Fruit fly (Drosophila melanogaster): Measurements from ENCODE around the gene CG1368.

CG1368 gene

DNA sequence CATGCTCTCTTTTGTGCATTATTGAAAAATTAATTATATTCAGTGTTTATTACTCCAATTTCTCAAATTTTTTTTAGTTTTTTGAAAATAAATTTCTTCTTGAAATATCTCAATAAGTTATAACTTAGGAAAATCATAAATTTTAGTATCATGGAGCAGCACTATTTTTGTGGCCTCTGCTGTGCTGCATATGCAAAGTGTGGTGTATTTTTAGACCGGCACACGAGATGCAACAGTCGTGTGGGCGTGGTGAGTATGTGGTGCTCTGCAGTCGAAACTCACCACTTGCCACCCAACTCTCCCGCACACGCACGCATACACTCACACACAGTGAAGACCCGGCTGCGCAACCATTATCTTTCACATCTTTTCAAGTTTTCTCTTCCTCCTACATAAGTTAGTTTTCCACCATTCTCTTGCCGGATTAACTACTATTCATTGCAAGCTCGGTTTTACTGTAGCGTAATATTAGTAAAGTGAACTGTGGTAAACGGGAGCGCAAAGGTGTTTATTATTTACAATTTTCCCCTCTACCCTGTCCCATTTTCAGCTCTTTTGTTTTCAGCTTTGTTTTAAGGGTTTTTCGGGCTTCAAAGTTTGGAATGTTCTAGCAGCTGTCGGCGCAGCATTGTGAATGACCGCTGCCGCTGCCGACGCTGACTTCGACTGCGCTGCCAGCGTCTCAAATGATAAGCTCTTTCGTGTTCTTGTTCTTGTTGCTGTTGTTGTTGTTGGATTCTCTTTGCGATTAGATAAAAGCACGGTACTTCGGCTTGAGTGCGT lies 34.1 kb downstream of the CG1368 start (continued):
- TF ChIP-seq ham (GFP tag; IDR thresholded peaks at IDR 0.05) (no peak), trem (tag; optimal IDR thresholded peaks at IDR 0.05) (peak; percentile 47), dpn (GFP tag; optimal IDR thresholded peaks at IDR 0.05) (peak; percentile 30 to 54), toy (GFP tag; IDR thresholded peaks at IDR 0.05) (no peak), Lhr (GFP tag; optimal IDR thresholded peaks at IDR 0.05) (no peak), Med (GFP tag) (peak; percentile 68), twi (tag; optimal IDR thresholded peaks at IDR 0.05) (no peak), Dek (tag; optimal IDR thresholded peaks at IDR 0.05) (peak; percentile 22), NFAT (GFP tag; IDR thresholded peaks at IDR 0.05) (0 out of 2 replicates have a peak, but pooled peaks have one; percentile 9), CkIIα-i1 (GFP tag; IDR thresholded peaks at IDR 0.05) (no peak), ato (GFP tag; IDR thresholded peaks at IDR 0.05; ENCODE audit: partially characterized antibody) (no peak), H15 (GFP tag; IDR thresholded peaks at IDR 0.05) (peak; percentile 41; the same call in 1 of the 3 replicates), cato (GFP tag; optimal IDR thresholded peaks at IDR 0.05; ENCODE audit: borderline replicate concordance) (no peak), CG30431 (GFP tag; optimal IDR thresholded peaks at IDR 0.05) (peak; percentile 7), CG32532 (GFP tag; IDR thresholded peaks at IDR 0.05) (no peak), CG1603 (tag; optimal IDR thresholded peaks at IDR 0.05) (peak; percentile 40), pfk (GFP tag; optimal IDR thresholded peaks at IDR 0.05) (no peak), chm (GFP tag; IDR thresholded peaks at IDR 0.05) (peak; percentile 73), CG17912 (GFP tag; optimal IDR thresholded peaks at IDR 0.05) (no peak), CG32772 (GFP tag; IDR thresholded peaks at IDR 0.05) (peak; percentile 53), her (GFP tag; optimal IDR thresholded peaks at IDR 0.05) (no peak), CG9437 (GFP tag; optimal IDR thresholded peaks at IDR 0.05) (peak; percentile 55), CG7963 (GFP tag; IDR thresholded peaks at IDR 0.05; ENCODE audit: partially characterized antibody) (no peak), stc (GFP tag; IDR thresholded peaks at IDR 0.05) (peak; percentile 68), CG2875 (GFP tag; optimal IDR thresholded peaks at IDR 0.05) (peak; percentile 19), B-H2 (GFP tag; optimal IDR thresholded peaks at IDR 0.05) (no peak), CG12155 (GFP tag; optimal IDR thresholded peaks at IDR 0.05) (no peak), Hr51 (GFP tag; optimal IDR thresholded peaks at IDR 0.05) (peak in 1 of 2 experiments; percentile 75), gcm2 (GFP tag; optimal IDR thresholded peaks at IDR 0.05) (peak; percentile 29), Adf1 (GFP tag; IDR thresholded peaks at IDR 0.05) (peak; percentile 97), Tbp (GFP tag; optimal IDR thresholded peaks at IDR 0.05) (no peak), CG9797 (GFP tag; optimal IDR thresholded peaks at IDR 0.05) (no peak), Mad (GFP tag; optimal IDR thresholded peaks at IDR 0.05) (no peak), CG6854 (GFP tag; optimal IDR thresholded peaks at IDR 0.05) (no peak), Dad (GFP tag; optimal IDR thresholded peaks at IDR 0.05) (peak; percentile 2), CG7271 (tag; optimal IDR thresholded peaks at IDR 0.05) (peak; percentile 70), CG30020 (tag; optimal IDR thresholded peaks at IDR 0.05) (no peak), bab2 (GFP tag; optimal IDR thresholded peaks at IDR 0.05) (no peak), CG31441 (GFP tag; IDR thresholded peaks at IDR 0.05) (peak; percentile 76), CG17186 (GFP tag; optimal IDR thresholded peaks at IDR 0.05) (no peak), CG18476 (GFP tag; optimal IDR thresholded peaks at IDR 0.05) (peak; percentile 48), CG2199 (GFP tag; IDR thresholded peaks at IDR 0.05) (no peak), CG4404 (GFP tag; IDR thresholded peaks at IDR 0.05) (no peak), klu (GFP tag; IDR thresholded peaks at IDR 0.05) (no peak), kay (GFP tag; optimal IDR thresholded peaks at IDR 0.05) (no peak), CG11085 (GFP tag; IDR thresholded peaks at IDR 0.05) (no peak), CG1832 (GFP tag; optimal IDR thresholded peaks at IDR 0.05) (no peak), CG8388 (GFP tag; optimal IDR thresholded peaks at IDR 0.05) (peak; percentile 77), crc (GFP tag; optimal IDR thresholded peaks at IDR 0.05) (peak; percentile 1), Bdp1 (GFP tag; optimal IDR thresholded peaks at IDR 0.05) (no peak)

Data from whole organism, embryonic.